Fruit fly (Drosophila melanogaster): ENCODE data around the gene CG18558.

The CG18558 gene

DNA sequence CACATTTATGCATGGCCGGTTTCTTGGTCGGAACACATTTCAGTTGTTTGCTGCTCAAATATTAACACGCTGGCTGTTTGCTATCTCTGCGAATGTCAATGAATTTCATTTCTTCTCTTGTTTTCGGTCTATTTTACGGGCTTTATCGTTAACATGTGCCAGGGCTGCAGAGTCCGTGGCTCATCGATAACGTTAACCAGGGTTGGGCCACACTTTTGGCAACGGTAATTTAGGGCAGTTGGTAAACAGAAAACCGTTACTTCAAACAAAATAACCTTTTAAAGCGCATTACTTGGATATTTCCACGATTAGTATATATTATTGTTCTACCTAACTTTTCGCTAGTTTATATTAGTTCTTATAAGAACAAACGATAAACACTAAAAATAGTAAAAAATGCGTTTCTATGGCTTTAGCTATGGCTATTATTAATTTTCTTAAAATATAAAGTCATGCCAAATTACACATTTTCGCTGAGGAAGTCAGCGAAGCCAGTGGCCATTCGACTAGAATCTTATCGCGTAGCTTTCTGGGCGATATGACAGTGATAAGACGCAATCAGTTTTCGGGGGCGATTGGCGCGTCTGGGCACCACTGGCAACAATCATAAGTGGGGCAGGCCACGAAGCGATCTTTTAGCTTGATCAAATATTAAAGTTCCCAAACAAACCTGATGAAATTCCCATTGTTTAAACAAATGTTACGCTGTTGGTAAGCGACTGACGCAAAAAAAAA is 38.8 kb upstream of the CG18558 start (continued):
- TF ChIP-seq amos (GFP tag; IDR thresholded peaks at IDR 0.05; ENCODE audit: partially characterized antibody): no peak; the same call in 1 of the 2 replicates
- TF ChIP-seq Ravus (GFP tag; IDR thresholded peaks at IDR 0.05): no peak
- no peak for TF ChIP-seq CG10274 (GFP tag; optimal IDR thresholded peaks at IDR 0.05)
- TF ChIP-seq CG12236 (GFP tag; optimal IDR thresholded peaks at IDR 0.05): peak; percentile 26
- TF ChIP-seq Ets97D (GFP tag; optimal IDR thresholded peaks at IDR 0.05): peak; percentile 42
- peak; percentile 30 for TF ChIP-seq CG12299 (tag; optimal IDR thresholded peaks at IDR 0.05)
- TF ChIP-seq al (GFP tag; IDR thresholded peaks at IDR 0.05): no peak
- TF ChIP-seq fd102C (GFP tag; optimal IDR thresholded peaks at IDR 0.05): no peak
- TF ChIP-seq CG12659 (GFP tag; optimal IDR thresholded peaks at IDR 0.05): peak; percentile 64
- peak; percentile 46; the same call in 1 of the 2 replicates for TF ChIP-seq Bgb (GFP tag; IDR thresholded peaks at IDR 0.05; ENCODE audit: partially characterized antibody)
- TF ChIP-seq Opbp (GFP tag; IDR thresholded peaks at IDR 0.05; ENCODE audit: partially characterized antibody): no peak; the same call in 2 of the 3 replicates
- peak; percentile 36; the same call in 1 of the 2 replicates for TF ChIP-seq CG31441 (GFP tag; IDR thresholded peaks at IDR 0.05)
- TF ChIP-seq ci (GFP tag; IDR thresholded peaks at IDR 0.05): peak; percentile 79
- peak; percentile 47 for TF ChIP-seq CG4617 (GFP tag; optimal IDR thresholded peaks at IDR 0.05; ENCODE audit: borderline replicate concordance)
- no peak for TF ChIP-seq CG12104 (GFP tag; optimal IDR thresholded peaks at IDR 0.05)
- peak; percentile 47; the same call in 2 of the 3 replicates for TF ChIP-seq tgo (GFP tag; IDR thresholded peaks at IDR 0.05)
- TF ChIP-seq ATbp (GFP tag; optimal IDR thresholded peaks at IDR 0.05): peak; percentile 82
- TF ChIP-seq CG34224 (GFP tag; IDR thresholded peaks at IDR 0.05; ENCODE audit: partially characterized antibody): no peak
- TF ChIP-seq CG17359 (tag; optimal IDR thresholded peaks at IDR 0.05): peak; percentile 61
- TF ChIP-seq Oaz (GFP tag; IDR thresholded peaks at IDR 0.05): no peak
- peak; percentile 34 for TF ChIP-seq az2 (GFP tag; optimal IDR thresholded peaks at IDR 0.05)
- TF ChIP-seq zen2 (GFP tag; IDR thresholded peaks at IDR 0.05; ENCODE audit: partially characterized antibody): no peak
- no peak for TF ChIP-seq gcm2 (GFP tag; optimal IDR thresholded peaks at IDR 0.05)
- TF ChIP-seq phol (tag; optimal IDR thresholded peaks at IDR 0.05): peak; percentile 48
- no peak for TF ChIP-seq CG8359 (GFP tag; optimal IDR thresholded peaks at IDR 0.05; ENCODE audit: borderline replicate concordance)
- no peak for TF ChIP-seq CG32767 (GFP tag; IDR thresholded peaks at IDR 0.05)
- no peak for TF ChIP-seq ham (GFP tag; IDR thresholded peaks at IDR 0.05)
- peak; percentile 35; the same call in 1 of the 2 replicates for TF ChIP-seq CG10366 (GFP tag; IDR thresholded peaks at IDR 0.05)
- peak; percentile 43 for TF ChIP-seq CG13123 (GFP tag; optimal IDR thresholded peaks at IDR 0.05)
- peak; percentile 45 for TF ChIP-seq CG33213 (GFP tag; optimal IDR thresholded peaks at IDR 0.05)
- peak; percentile 13 for TF ChIP-seq CG10979 (tag; optimal IDR thresholded peaks at IDR 0.05)
- TF ChIP-seq CG14667 (GFP tag; IDR thresholded peaks at IDR 0.05): no peak
- no peak for TF ChIP-seq Trl (optimal IDR thresholded peaks at IDR 0.05)
- peak; percentile 43 for TF ChIP-seq Trl (GFP tag; optimal IDR thresholded peaks at IDR 0.05)
- peak; percentile 67 for TF ChIP-seq Rfx (GFP tag; IDR thresholded peaks at IDR 0.05)
- TF ChIP-seq odd (GFP tag; optimal IDR thresholded peaks at IDR 0.05): peak; percentile 46
- TF ChIP-seq bowl (GFP tag; IDR thresholded peaks at IDR 0.05): no peak
- TF ChIP-seq CG9797 (GFP tag; optimal IDR thresholded peaks at IDR 0.05): peak; percentile 17
- no peak for TF ChIP-seq Rx (GFP tag; IDR thresholded peaks at IDR 0.05)
- TF ChIP-seq seq (GFP tag; IDR thresholded peaks at IDR 0.05): 0 out of 2 replicates have a peak, but pooled peaks have one; percentile 25
- TF ChIP-seq CG30020 (tag; optimal IDR thresholded peaks at IDR 0.05): no peak
- TF ChIP-seq Awh (GFP tag; IDR thresholded peaks at IDR 0.05): peak; percentile 76
- no peak for TF ChIP-seq pb (GFP tag; optimal IDR thresholded peaks at IDR 0.05)
- TF ChIP-seq CG31365 (tag; optimal IDR thresholded peaks at IDR 0.05): peak; percentile 43
- peak; percentile 23 for TF ChIP-seq CG4707 (GFP tag; optimal IDR thresholded peaks at IDR 0.05)
- TF ChIP-seq Doc3 (GFP tag; IDR thresholded peaks at IDR 0.05; ENCODE audit: partially characterized antibody): no peak
- TF ChIP-seq CG3281 (GFP tag; optimal IDR thresholded peaks at IDR 0.05): peak; percentile 86
- TF ChIP-seq lab (GFP tag; optimal IDR thresholded peaks at IDR 0.05): peak; percentile 70
- TF ChIP-seq Hr39 (optimal IDR thresholded peaks at IDR 0.05): no peak
